Worm (Caenorhabditis elegans): ENCODE results near the gene nhr-129.

DNA sequence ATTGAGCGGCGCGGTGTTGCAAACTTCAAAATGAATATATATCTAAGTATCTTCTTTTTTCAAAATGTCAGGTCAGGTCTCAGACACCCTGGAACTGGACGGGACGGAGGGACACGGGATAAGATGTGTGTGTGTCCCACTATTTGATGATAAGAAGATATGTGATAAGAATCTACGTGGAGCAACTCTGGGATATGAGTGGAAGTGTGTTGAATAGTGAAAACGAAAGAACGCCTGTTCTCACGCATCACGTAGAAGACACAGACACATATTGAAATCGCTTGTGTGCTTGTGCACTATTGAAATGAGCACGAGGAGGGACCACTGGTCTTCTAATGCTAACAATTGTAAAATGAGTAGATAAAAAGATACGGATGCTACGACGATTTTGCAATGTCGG is 35.0 kb downstream of the nhr-129 start, which contains the start of gene uig-1:
- TF ChIP-seq zag-1 (tag; optimal IDR thresholded peaks at IDR 0.05) (no peak), egl-5 (tag; optimal IDR thresholded peaks at IDR 0.05) (no peak), nhr-11 (tag; optimal IDR thresholded peaks at IDR 0.05) (no peak), elt-1 (tag; optimal IDR thresholded peaks at IDR 0.05) (no peak), mdl-1 (tag; optimal IDR thresholded peaks at IDR 0.05) (no peak), unc-62 (GFP tag; optimal IDR thresholded peaks at IDR 0.05) (no peak), nhr-12 (tag; optimal IDR thresholded peaks at IDR 0.05) (no peak), pqm-1 (tag; optimal IDR thresholded peaks at IDR 0.05) (no peak), ama-1 (optimal IDR thresholded peaks at IDR 0.05) (no peak), ceh-82 (tag; optimal IDR thresholded peaks at IDR 0.05) (no peak), aly-2 (tag; optimal IDR thresholded peaks at IDR 0.05) (no peak), ZK546.5 (tag; optimal IDR thresholded peaks at IDR 0.05) (no peak)

Data from whole organism, L3 larva.